Worm (Caenorhabditis elegans) whole organism, young adult: Measurements from ENCODE around the gene B0454.26.
A peak's percentile ranks its signal among the peaks of the same experiment; 100 is the strongest.

Experiments used
- B0019.2 ChIP-seq: fragments of 200-800 bp; sonication (Bioruptor generic); conservative IDR thresholded peaks from 2 replicates; pipeline ENCODE4 v1.3.6; 2022; ENCODE audit warnings: missing genetic modification reagents, missing genetic modification characterization, missing compliant biosample characterization
- D2030.7 ChIP-seq: fragments of 200-800 bp; sonication (Bioruptor generic); IDR thresholded peaks from 2 replicates; pipeline ENCODE4 v1.3.6; 2022; ENCODE audit warnings: missing genetic modification reagents, missing genetic modification characterization, missing compliant biosample characterization
- F23B12.7 ChIP-seq: sonication (generic microtip); optimal IDR thresholded peaks from 2 replicates; lab custom pipeline; 2017; ENCODE audit warnings: missing genetic modification characterization, mild to moderate bottlenecking, missing compliant biosample characterization, antibody characterized with exemption, moderate library complexity; ENCODE audit not compliant: insufficient read depth
- F33H1.4 ChIP-seq: fragments of 200-800 bp; sonication (Bioruptor generic); IDR thresholded peaks from 2 replicates; pipeline ENCODE4 v1.3.6; 2022; ENCODE audit warnings: missing genetic modification reagents, missing genetic modification characterization, missing compliant biosample characterization
- F49E8.2 ChIP-seq: sonication (generic microtip); optimal IDR thresholded peaks from 3 replicates; lab custom pipeline; 2017; ENCODE audit warnings: missing genetic modification characterization, mild to moderate bottlenecking, missing compliant biosample characterization, antibody characterized with exemption, moderate library complexity; ENCODE audit not compliant: insufficient read depth
- F57A8.1 ChIP-seq: fragments of 200-800 bp; sonication (Bioruptor generic); optimal IDR thresholded peaks from 2 replicates; lab custom pipeline; 2018; ENCODE audit warnings: mild to moderate bottlenecking, missing genetic modification characterization, moderate library complexity, missing compliant biosample characterization
- T07F8.4 ChIP-seq: sonication (generic microtip); optimal IDR thresholded peaks from 2 replicates; lab custom pipeline; 2016; ENCODE audit warnings: mild to moderate bottlenecking, missing genetic modification characterization, moderate library complexity, missing compliant biosample characterization
- T26A5.8 ChIP-seq: sonication (generic microtip); optimal IDR thresholded peaks from 2 replicates; lab custom pipeline; 2016; ENCODE audit warnings: missing genetic modification characterization, missing compliant biosample characterization
- Y53G8AR.9 ChIP-seq: fragments of 200-800 bp; sonication (Bioruptor generic); conservative IDR thresholded peaks from 2 replicates; pipeline ENCODE4 v1.3.6; 2022; ENCODE audit warnings: missing genetic modification reagents, missing genetic modification characterization, missing compliant biosample characterization
- Y79H2A.3 ChIP-seq: fragments of 200-800 bp; sonication (Bioruptor generic); conservative IDR thresholded peaks from 2 replicates; pipeline ENCODE4 v1.3.6; 2022; ENCODE audit warnings: missing genetic modification reagents, missing genetic modification characterization, missing compliant biosample characterization
- ZK185.1 ChIP-seq: sonication (generic microtip); optimal IDR thresholded peaks from 2 replicates; lab custom pipeline; 2016; ENCODE audit warnings: mild to moderate bottlenecking, missing genetic modification characterization, missing compliant biosample characterization; ENCODE audit not compliant: poor library complexity, severe bottlenecking
- ama-1 ChIP-seq, 3 experiments: fragments of 150-350 bp in 1 of 3; sonication (generic microtip) in 2 of 3; optimal IDR thresholded peaks; 2 replicates each; lab custom pipeline; 2014 to 2018; ENCODE audit warnings: missing biosample characterization in 2 of 3, missing genetic modification characterization in 2 of 3, missing genetic modification reagents in 2 of 3
- aptf-2 ChIP-seq: fragments of 200-800 bp; sonication (Bioruptor generic); conservative IDR thresholded peaks from 2 replicates; pipeline ENCODE4 v1.3.6; 2022; ENCODE audit warnings: missing genetic modification reagents, missing genetic modification characterization, missing compliant biosample characterization
- atf-7 ChIP-seq: sonication (generic microtip); optimal IDR thresholded peaks from 2 replicates; lab custom pipeline; 2017; ENCODE audit warnings: mild to moderate bottlenecking, missing genetic modification characterization, missing compliant biosample characterization
- athp-1 ChIP-seq: sonication (generic microtip); optimal IDR thresholded peaks from 2 replicates; lab custom pipeline; 2017; ENCODE audit warnings: mild to moderate bottlenecking, missing genetic modification characterization, missing compliant biosample characterization
- attf-5 ChIP-seq: fragments of 200-800 bp; sonication (Bioruptor generic); optimal IDR thresholded peaks from 2 replicates; lab custom pipeline; 2018; ENCODE audit warnings: mild to moderate bottlenecking, missing genetic modification characterization, missing compliant biosample characterization
- ccch-3 ChIP-seq: fragments of 200-800 bp; sonication (Bioruptor generic); optimal IDR thresholded peaks from 2 replicates; lab custom pipeline; 2018; ENCODE audit warnings: mild to moderate bottlenecking, missing genetic modification characterization, missing compliant biosample characterization
- cebp-1 ChIP-seq, 2 experiments: fragments of 200-800 bp in 1 of 2; sonication (Bioruptor generic) in 1 of 2; sonication (generic microtip) in 1 of 2; IDR thresholded peaks in 1 of 2; optimal IDR thresholded peaks in 1 of 2; 2 replicates each; pipeline versions ENCODE4 v1.3.6 to Lab custom; 2017 to 2022; ENCODE audit warnings: missing compliant biosample characterization in 2 of 2, missing genetic modification characterization in 2 of 2, mild to moderate bottlenecking in 1 of 2, missing genetic modification reagents in 1 of 2, moderate library complexity in 1 of 2
- ceh-27 ChIP-seq: fragments of 200-800 bp; sonication (Bioruptor generic); optimal IDR thresholded peaks from 2 replicates; lab custom pipeline; 2018; ENCODE audit warnings: mild to moderate bottlenecking, missing genetic modification characterization, moderate library complexity, missing compliant biosample characterization
- ceh-40 ChIP-seq: fragments of 200-800 bp; sonication (Bioruptor generic); IDR thresholded peaks from 2 replicates; pipeline ENCODE4 v1.3.6; 2022; ENCODE audit warnings: missing genetic modification characterization, missing compliant biosample characterization
- ceh-79 ChIP-seq: sonication (generic microtip); optimal IDR thresholded peaks from 2 replicates; lab custom pipeline; 2017; ENCODE audit warnings: mild to moderate bottlenecking, missing genetic modification characterization, missing compliant biosample characterization
- chd-7 ChIP-seq: sonication (generic microtip); optimal IDR thresholded peaks from 2 replicates; lab custom pipeline; 2016; ENCODE audit warnings: mild to moderate bottlenecking, missing genetic modification characterization, moderate library complexity, missing compliant biosample characterization
- egl-18 ChIP-seq: fragments of 200-800 bp; sonication (Bioruptor generic); IDR thresholded peaks from 2 replicates; pipeline ENCODE4 v1.3.6; 2022; ENCODE audit warnings: missing genetic modification reagents, missing genetic modification characterization, missing compliant biosample characterization
- ekl-4 ChIP-seq: fragments of 200-800 bp; sonication (Bioruptor generic); IDR thresholded peaks from 2 replicates; pipeline ENCODE4 v1.3.6; 2022; ENCODE audit warnings: missing genetic modification reagents, missing genetic modification characterization, missing compliant biosample characterization
- fkh-3 ChIP-seq: sonication (generic microtip); optimal IDR thresholded peaks from 2 replicates; lab custom pipeline; 2016; ENCODE audit warnings: mild to moderate bottlenecking, missing genetic modification characterization, missing compliant biosample characterization
- him-1 ChIP-seq: sonication (generic microtip); optimal IDR thresholded peaks from 2 replicates; lab custom pipeline; 2016; ENCODE audit warnings: missing genotype, missing genetic modification reagents, missing genetic modification characterization, missing compliant biosample characterization
- hlh-12 ChIP-seq: sonication (generic microtip); optimal IDR thresholded peaks from 2 replicates; lab custom pipeline; 2016; ENCODE audit warnings: missing genetic modification characterization, missing compliant biosample characterization
- hlh-26 ChIP-seq: fragments of 200-800 bp; sonication (Bioruptor generic); conservative IDR thresholded peaks from 2 replicates; pipeline ENCODE4 v1.3.6; 2022; ENCODE audit warnings: missing genetic modification reagents, missing genetic modification characterization, missing compliant biosample characterization
- hsf-1 ChIP-seq: fragments of 200-800 bp; sonication (Bioruptor generic); IDR thresholded peaks from 2 replicates; pipeline ENCODE4 v1.3.6; 2022; ENCODE audit warnings: missing genetic modification reagents, missing genetic modification characterization, missing compliant biosample characterization
- lag-1 ChIP-seq: fragments of 200-800 bp; sonication (Bioruptor generic); IDR thresholded peaks from 2 replicates; pipeline ENCODE4 v1.3.6; 2022; ENCODE audit warnings: missing genetic modification reagents, missing genetic modification characterization, missing compliant biosample characterization
- let-526 ChIP-seq: fragments of 200-800 bp; sonication (Bioruptor generic); IDR thresholded peaks from 2 replicates; pipeline ENCODE4 v1.3.6; 2022; ENCODE audit warnings: missing genetic modification reagents, missing genetic modification characterization, missing compliant biosample characterization
- let-607 ChIP-seq, 2 experiments: fragments of 200-800 bp in 1 of 2; sonication (Bioruptor generic) in 1 of 2; sonication (generic microtip) in 1 of 2; optimal IDR thresholded peaks; 2 replicates each; lab custom pipeline; 2016 to 2018; ENCODE audit warnings: mild to moderate bottlenecking in 2 of 2, missing compliant biosample characterization in 2 of 2, missing genetic modification characterization in 2 of 2, moderate library complexity in 2 of 2, missing genotype in 1 of 2
- lin-35 ChIP-seq, 3 experiments: fragments of 150-350 bp in 2 of 3; sonication (generic microtip) in 1 of 3; optimal IDR thresholded peaks; 2 replicates each; lab custom pipeline; 2014 to 2018; ENCODE audit warnings: missing biosample characterization in 3 of 3, missing genetic modification characterization in 3 of 3, missing genetic modification reagents in 3 of 3
- lin-54 ChIP-seq: fragments of 200-800 bp; sonication (Bioruptor generic); optimal IDR thresholded peaks from 2 replicates; lab custom pipeline; 2018; ENCODE audit warnings: mild to moderate bottlenecking, missing genetic modification characterization, missing compliant biosample characterization
- lir-1 ChIP-seq: fragments of 200-800 bp; sonication (Bioruptor generic); conservative IDR thresholded peaks from 2 replicates; pipeline ENCODE4 v1.3.6; 2022; ENCODE audit warnings: missing genetic modification reagents, missing genetic modification characterization, missing compliant biosample characterization
- lsl-1 ChIP-seq: fragments of 200-800 bp; sonication (Bioruptor generic); optimal IDR thresholded peaks from 2 replicates; lab custom pipeline; 2018; ENCODE audit warnings: mild to moderate bottlenecking, missing genetic modification characterization, moderate library complexity, missing compliant biosample characterization
- madf-3 ChIP-seq: fragments of 200-800 bp; sonication (Bioruptor generic); IDR thresholded peaks from 2 replicates; pipeline ENCODE4 v1.3.6; 2022; ENCODE audit warnings: missing genetic modification reagents, missing genetic modification characterization, missing compliant biosample characterization
- nfya-1 ChIP-seq: sonication (generic microtip); optimal IDR thresholded peaks from 2 replicates; lab custom pipeline; 2017; ENCODE audit warnings: antibody characterized with exemption, missing compliant biosample characterization, missing genetic modification characterization, borderline replicate concordance; ENCODE audit not compliant: insufficient read depth
- nfya-2 ChIP-seq: fragments of 200-800 bp; sonication (Bioruptor generic); IDR thresholded peaks from 2 replicates; pipeline ENCODE4 v1.3.6; 2022; ENCODE audit warnings: missing genetic modification reagents, missing genetic modification characterization, missing compliant biosample characterization
- nhr-179 ChIP-seq: sonication (generic microtip); optimal IDR thresholded peaks from 2 replicates; lab custom pipeline; 2016; ENCODE audit warnings: mild to moderate bottlenecking, missing genetic modification characterization, missing compliant biosample characterization
- pbrm-1 ChIP-seq: fragments of 200-800 bp; sonication (Bioruptor generic); IDR thresholded peaks from 2 replicates; pipeline ENCODE4 v1.3.6; 2022; ENCODE audit warnings: missing genetic modification reagents, missing genetic modification characterization, missing compliant biosample characterization
- pha-4 ChIP-seq: fragments of 150-350 bp; sonication (generic microtip); optimal IDR thresholded peaks from 2 replicates; lab custom pipeline; 2014; ENCODE audit warnings: missing biosample characterization, missing genetic modification reagents, missing genetic modification characterization
- rec-8 ChIP-seq, 2 experiments: sonication (generic microtip); optimal IDR thresholded peaks; 2 replicates each; lab custom pipeline; 2016; ENCODE audit warnings: mild to moderate bottlenecking in 2 of 2, missing genetic modification characterization in 2 of 2, missing genetic modification reagents in 2 of 2, missing genotype in 2 of 2, missing biosample characterization in 1 of 2, missing compliant biosample characterization in 1 of 2, moderate library complexity in 1 of 2
- unc-62 ChIP-seq: fragments of 150-350 bp; optimal IDR thresholded peaks from 2 replicates; lab custom pipeline; 2014; ENCODE audit warnings: missing biosample characterization, missing genetic modification reagents, missing genetic modification characterization
- ztf-22 ChIP-seq: fragments of 200-800 bp; sonication (Bioruptor generic); optimal IDR thresholded peaks from 2 replicates; lab custom pipeline; 2018; ENCODE audit warnings: mild to moderate bottlenecking, missing genetic modification characterization, moderate library complexity, missing compliant biosample characterization
- ztf-25 ChIP-seq: fragments of 200-800 bp; sonication (Bioruptor generic); IDR thresholded peaks from 2 replicates; pipeline ENCODE4 v1.3.6; 2022; ENCODE audit warnings: missing genetic modification reagents, missing genetic modification characterization, missing compliant biosample characterization
- ztf-28 ChIP-seq: fragments of 200-800 bp; sonication (Bioruptor generic); IDR thresholded peaks from 2 replicates; pipeline ENCODE4 v1.3.6; 2022; ENCODE audit warnings: missing genetic modification reagents, missing genetic modification characterization, missing compliant biosample characterization

Gene B0454.26

ce11 chrII:2987122-2987556 is 51.2 kb downstream of the B0454.26 start (continued):
- TF ChIP-seq lin-54 (GFP tag; lab: Kevin White, UChicago) = peak; percentile 5
- TF ChIP-seq hlh-26 (GFP tag; lab: Robert Waterston, UW) = no peak
- TF ChIP-seq F49E8.2 = no peak
- no peak for TF ChIP-seq cebp-1 (GFP tag; IDR thresholded peaks at IDR 0.05; lab: Robert Waterston, UW)
- TF ChIP-seq cebp-1 (tag; optimal IDR thresholded peaks at IDR 0.05; lab: Kevin White, UChicago) = peak; percentile 50
- no peak for TF ChIP-seq lir-1 (GFP tag; lab: Robert Waterston, UW)
- no peak for TF ChIP-seq ceh-27
- no peak for TF ChIP-seq unc-62
- TF ChIP-seq pha-4 (tag; lab: Kevin White, UChicago) = no peak
- no peak for TF ChIP-seq ceh-79
- TF ChIP-seq B0019.2 (GFP tag; lab: Robert Waterston, UW) = no peak
- peak; percentile 37 for TF ChIP-seq F57A8.1 (GFP tag; lab: Kevin White, UChicago)
- no peak for TF ChIP-seq pbrm-1 (GFP tag; lab: Robert Waterston, UW)
- TF ChIP-seq Y53G8AR.9 (GFP tag; lab: Robert Waterston, UW) = no peak
- TF ChIP-seq hsf-1 = no peak
- no peak for TF ChIP-seq ztf-25 (GFP tag; lab: Robert Waterston, UW)
- no peak for TF ChIP-seq let-607 (tag; optimal IDR thresholded peaks at IDR 0.05; lab: Kevin White, UChicago)
- no peak for TF ChIP-seq let-526 (GFP tag; lab: Robert Waterston, UW)
- TF ChIP-seq egl-18 (GFP tag; lab: Robert Waterston, UW) = no peak
- no peak for TF ChIP-seq lag-1 (GFP tag; lab: Robert Waterston, UW)
- no peak for TF ChIP-seq ZK185.1 (tag; lab: Kevin White, UChicago)
- TF ChIP-seq Y79H2A.3 (GFP tag; lab: Robert Waterston, UW) = no peak
- TF ChIP-seq attf-5 = no peak
- no peak for TF ChIP-seq ceh-40 (GFP tag; lab: Robert Waterston, UW)
- TF ChIP-seq lsl-1 (GFP tag; lab: Kevin White, UChicago) = no peak
- no peak for TF ChIP-seq ama-1 (optimal IDR thresholded peaks at IDR 0.05; lab: Kevin White, UChicago)
- TF ChIP-seq ama-1 (GFP tag; optimal IDR thresholded peaks at IDR 0.05; lab: Kevin White, UChicago) = no peak
- no peak for TF ChIP-seq nfya-1 (tag; lab: Kevin White, UChicago)
- 0 out of 2 replicates have a peak, but pooled peaks have one; percentile 30 for TF ChIP-seq ztf-28 (GFP tag; lab: Robert Waterston, UW)
- no peak for TF ChIP-seq him-1 (tag; lab: Kevin White, UChicago)
- no peak for TF ChIP-seq lin-35 (GFP tag; optimal IDR thresholded peaks at IDR 0.05; lab: Kevin White, UChicago)
- no peak for TF ChIP-seq rec-8 (tag; optimal IDR thresholded peaks at IDR 0.05; lab: Kevin White, UChicago)
- TF ChIP-seq nhr-179 = no peak
- TF ChIP-seq ccch-3 (GFP tag; lab: Kevin White, UChicago) = no peak
- no peak for TF ChIP-seq aptf-2
- no peak for TF ChIP-seq nfya-2
- no peak for TF ChIP-seq ztf-22 (GFP tag; lab: Kevin White, UChicago)
- no peak for TF ChIP-seq D2030.7 (GFP tag; lab: Robert Waterston, UW)
- TF ChIP-seq madf-3 = no peak
- TF ChIP-seq chd-7 (tag; lab: Kevin White, UChicago) = peak; percentile 59
- TF ChIP-seq T26A5.8 (tag; lab: Kevin White, UChicago) = no peak
- no peak for TF ChIP-seq atf-7 (tag; lab: Kevin White, UChicago)
- TF ChIP-seq F23B12.7 = no peak
- no peak for TF ChIP-seq hlh-12
- TF ChIP-seq T07F8.4 (tag; lab: Kevin White, UChicago) = no peak
- no peak for TF ChIP-seq athp-1 (tag; lab: Kevin White, UChicago)
- no peak for TF ChIP-seq F33H1.4 (GFP tag; lab: Robert Waterston, UW)
- TF ChIP-seq fkh-3 (tag; lab: Kevin White, UChicago) = no peak
- TF ChIP-seq ekl-4 (GFP tag; lab: Robert Waterston, UW) = no peak
